Worm (Caenorhabditis elegans) whole organism, L4/young adult: Measurements from ENCODE around the gene ZK856.11.

ENCODE experiments used
- dao-5 ChIP-seq: sonication (generic microtip); optimal IDR thresholded peaks from 2 replicates; lab custom pipeline; 2016; ENCODE audit warnings: missing genotype, missing genetic modification characterization, moderate library complexity, missing compliant biosample characterization
- him-1 ChIP-seq: sonication (generic microtip); optimal IDR thresholded peaks from 2 replicates; lab custom pipeline; 2016; ENCODE audit warnings: missing genotype, missing genetic modification reagents, missing genetic modification characterization, missing compliant biosample characterization

DNA sequence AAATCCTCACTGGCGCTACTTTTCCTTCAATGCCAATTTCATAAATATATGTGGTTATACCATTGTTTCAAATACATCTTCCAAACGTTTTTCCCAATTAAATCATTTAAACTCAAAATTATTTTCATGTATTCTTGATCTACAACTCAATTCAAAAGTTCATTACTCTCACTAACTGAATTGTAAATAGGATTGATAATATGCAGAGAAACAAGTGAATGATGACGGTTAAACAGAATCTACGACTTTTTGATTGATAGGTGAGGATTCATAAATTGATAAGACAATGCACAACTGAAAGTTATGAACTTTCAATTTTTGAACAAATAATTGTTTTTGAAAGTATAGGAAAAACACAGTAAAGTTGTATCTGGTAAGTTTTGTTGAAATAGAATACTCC, 13.5 kb downstream of the ZK856.11 start:
- TF ChIP-seq dao-5 (tag; lab: Kevin White, UChicago) (no peak), him-1 (tag; lab: Kevin White, UChicago) (no peak)
